In genomic region chr3R:10884031-10884677, dm6 we compare ENCODE assay signal across 1 fruit fly cellular context.
TF ChIP-seq lines count a peak whose summit lies in the region.

No protein-coding gene starts in this region.

TF ChIP-seq in whole organism, embryonic, 481 proteins besides CTCF, POLR2A, EP300 and RAD21 (continued from another document and continues in another):
- no peak for TF ChIP-seq HmgD (GFP tag; optimal IDR thresholded peaks at IDR 0.05; lab: Kevin White, UChicago)
- TF ChIP-seq Opbp (GFP tag; IDR thresholded peaks at IDR 0.05; lab: Robert Waterston, UW; ENCODE audit: partially characterized antibody) = no peak
- TF ChIP-seq Usf (GFP tag; optimal IDR thresholded peaks at IDR 0.05; lab: Kevin White, UChicago) = no peak
- no peak for TF ChIP-seq cato (GFP tag; optimal IDR thresholded peaks at IDR 0.05; lab: Kevin White, UChicago; ENCODE audit: borderline replicate concordance)
- TF ChIP-seq CG12942 (GFP tag; optimal IDR thresholded peaks at IDR 0.05; lab: Kevin White, UChicago) = peak; percentile 1
- peak; percentile 40 for TF ChIP-seq ems (GFP tag; optimal IDR thresholded peaks at IDR 0.05; lab: Kevin White, UChicago)
- no peak for TF ChIP-seq Myb (GFP tag; optimal IDR thresholded peaks at IDR 0.05; lab: Kevin White, UChicago)
- peak; percentile 34 for TF ChIP-seq CG13624 (GFP tag; optimal IDR thresholded peaks at IDR 0.05; lab: Kevin White, UChicago)
- peak; percentile 87 for TF ChIP-seq NFAT (GFP tag; IDR thresholded peaks at IDR 0.05; lab: Robert Waterston, UW)
- TF ChIP-seq CG17328 (GFP tag; IDR thresholded peaks at IDR 0.05; lab: Robert Waterston, UW) = peak; percentile 52
- TF ChIP-seq sob (GFP tag; IDR thresholded peaks at IDR 0.05; lab: Robert Waterston, UW) = peak; percentile 88
- TF ChIP-seq Dbx (GFP tag; IDR thresholded peaks at IDR 0.05; lab: Robert Waterston, UW) = peak; percentile 82; the same call in 2 of the 3 replicates
- no peak for TF ChIP-seq CG15479 (GFP tag; optimal IDR thresholded peaks at IDR 0.05; lab: Kevin White, UChicago)
- peak; percentile 79 for TF ChIP-seq E2f1 (GFP tag; IDR thresholded peaks at IDR 0.05; lab: Robert Waterston, UW)
- no peak for TF ChIP-seq run (tag; optimal IDR thresholded peaks at IDR 0.05; lab: Kevin White, UChicago)
- TF ChIP-seq nmo (GFP tag; optimal IDR thresholded peaks at IDR 0.05; lab: Kevin White, UChicago) = peak; percentile 78
- peak; percentile 84 for TF ChIP-seq Dek (tag; optimal IDR thresholded peaks at IDR 0.05; lab: Kevin White, UChicago)
- TF ChIP-seq sisA (GFP tag; IDR thresholded peaks at IDR 0.05; lab: Robert Waterston, UW) = peak; percentile 80
- TF ChIP-seq Rfx (GFP tag; IDR thresholded peaks at IDR 0.05; lab: Robert Waterston, UW) = peak; percentile 93
- no peak for TF ChIP-seq CG7745 (tag; optimal IDR thresholded peaks at IDR 0.05; lab: Kevin White, UChicago)
- TF ChIP-seq Xbp1 (GFP tag; optimal IDR thresholded peaks at IDR 0.05; lab: Kevin White, UChicago) = peak; percentile 50
- TF ChIP-seq disco-r (GFP tag; optimal IDR thresholded peaks at IDR 0.05; lab: Kevin White, UChicago) = no peak
- TF ChIP-seq fd64A (GFP tag; optimal IDR thresholded peaks at IDR 0.05; lab: Kevin White, UChicago) = no peak
- TF ChIP-seq bbx (GFP tag; IDR thresholded peaks at IDR 0.05; lab: Robert Waterston, UW; ENCODE audit: partially characterized antibody) = no peak
- TF ChIP-seq CG7963 (GFP tag; IDR thresholded peaks at IDR 0.05; lab: Robert Waterston, UW; ENCODE audit: partially characterized antibody) = no peak
- TF ChIP-seq CG8388 (GFP tag; optimal IDR thresholded peaks at IDR 0.05; lab: Kevin White, UChicago) = peak; percentile 34
- peak; percentile 72 for TF ChIP-seq CG6272 (GFP tag; IDR thresholded peaks at IDR 0.05; lab: Robert Waterston, UW)
- no peak for TF ChIP-seq CG17186 (GFP tag; optimal IDR thresholded peaks at IDR 0.05; lab: Kevin White, UChicago)
- TF ChIP-seq CG8359 (GFP tag; optimal IDR thresholded peaks at IDR 0.05; lab: Kevin White, UChicago; ENCODE audit: borderline replicate concordance) = no peak
- TF ChIP-seq gsb-n (tag; optimal IDR thresholded peaks at IDR 0.05; lab: Kevin White, UChicago) = no peak
- TF ChIP-seq CG14710 (tag; optimal IDR thresholded peaks at IDR 0.05; lab: Kevin White, UChicago) = peak; percentile 15
- TF ChIP-seq gt (GFP tag; IDR thresholded peaks at IDR 0.05; lab: Robert Waterston, UW) = no peak
- peak; percentile 52 for TF ChIP-seq CG10979 (tag; optimal IDR thresholded peaks at IDR 0.05; lab: Kevin White, UChicago)
- TF ChIP-seq dysf (GFP tag; IDR thresholded peaks at IDR 0.05; lab: Robert Waterston, UW) = peak; percentile 90
- peak; percentile 82 for TF ChIP-seq abd-A (tag; optimal IDR thresholded peaks at IDR 0.05; lab: Kevin White, UChicago)
- TF ChIP-seq luna (GFP tag; optimal IDR thresholded peaks at IDR 0.05; lab: Kevin White, UChicago) = no peak
- TF ChIP-seq sima (GFP tag; optimal IDR thresholded peaks at IDR 0.05; lab: Kevin White, UChicago) = no peak
- no peak for TF ChIP-seq Antp (GFP tag; optimal IDR thresholded peaks at IDR 0.05; lab: Kevin White, UChicago)
- peak; percentile 65; the same call in 1 of the 2 replicates for TF ChIP-seq CG1024 (GFP tag; IDR thresholded peaks at IDR 0.05; lab: Robert Waterston, UW)
- no peak for TF ChIP-seq ewg (GFP tag; optimal IDR thresholded peaks at IDR 0.05; lab: Kevin White, UChicago)
- peak; percentile 94 for TF ChIP-seq CG32532 (GFP tag; IDR thresholded peaks at IDR 0.05; lab: Robert Waterston, UW)
- TF ChIP-seq CG9727 (GFP tag; optimal IDR thresholded peaks at IDR 0.05; lab: Kevin White, UChicago) = peak; percentile 77
- peak; percentile 33 for TF ChIP-seq CG9437 (GFP tag; optimal IDR thresholded peaks at IDR 0.05; lab: Kevin White, UChicago)
- TF ChIP-seq row (GFP tag; IDR thresholded peaks at IDR 0.05; lab: Robert Waterston, UW) = peak; percentile 85
- peak; percentile 74 for TF ChIP-seq danr (GFP tag; IDR thresholded peaks at IDR 0.05; lab: Robert Waterston, UW)
- TF ChIP-seq pzg (GFP tag; optimal IDR thresholded peaks at IDR 0.05; lab: Kevin White, UChicago) = no peak
- no peak for TF ChIP-seq crp (GFP tag; optimal IDR thresholded peaks at IDR 0.05; lab: Kevin White, UChicago)
- no peak for TF ChIP-seq eyg (GFP tag; optimal IDR thresholded peaks at IDR 0.05; lab: Kevin White, UChicago)
- peak; percentile 56 for TF ChIP-seq CG6813 (GFP tag; optimal IDR thresholded peaks at IDR 0.05; lab: Kevin White, UChicago)
- TF ChIP-seq seq (GFP tag; IDR thresholded peaks at IDR 0.05; lab: Robert Waterston, UW) = no peak
- TF ChIP-seq cas (GFP tag; IDR thresholded peaks at IDR 0.05; lab: Robert Waterston, UW) = peak; percentile 65
- TF ChIP-seq ttk (GFP tag; IDR thresholded peaks at IDR 0.05; lab: Robert Waterston, UW) = peak; percentile 74
- TF ChIP-seq exex (tag; optimal IDR thresholded peaks at IDR 0.05; lab: Kevin White, UChicago) = peak; percentile 67
- no peak for TF ChIP-seq Elba2 (GFP tag; optimal IDR thresholded peaks at IDR 0.05; lab: Kevin White, UChicago)
- TF ChIP-seq sug (tag; optimal IDR thresholded peaks at IDR 0.05; lab: Kevin White, UChicago) = no peak
- TF ChIP-seq sens-2 (GFP tag; IDR thresholded peaks at IDR 0.05; lab: Robert Waterston, UW) = peak; percentile 59; the same call in 1 of the 2 replicates
- no peak for TF ChIP-seq Sry-β (GFP tag; optimal IDR thresholded peaks at IDR 0.05; lab: Kevin White, UChicago)
- 0 out of 2 replicates have a peak, but pooled peaks have one; percentile 50 for TF ChIP-seq CG5953 (GFP tag; IDR thresholded peaks at IDR 0.05; lab: Robert Waterston, UW)
- TF ChIP-seq Hmx (GFP tag; optimal IDR thresholded peaks at IDR 0.05; lab: Kevin White, UChicago) = no peak
- TF ChIP-seq tgo (GFP tag; IDR thresholded peaks at IDR 0.05; lab: Robert Waterston, UW) = peak; percentile 87
- no peak for TF ChIP-seq CG4707 (GFP tag; optimal IDR thresholded peaks at IDR 0.05; lab: Kevin White, UChicago)
- peak; percentile 6 to 34 for TF ChIP-seq dpn (GFP tag; optimal IDR thresholded peaks at IDR 0.05; lab: Kevin White, UChicago)
- peak; percentile 88 for TF ChIP-seq CG7839 (tag; optimal IDR thresholded peaks at IDR 0.05; lab: Kevin White, UChicago)
- peak; percentile 45 for TF ChIP-seq schlank (tag; optimal IDR thresholded peaks at IDR 0.05; lab: Kevin White, UChicago)
- no peak for TF ChIP-seq ac (GFP tag; optimal IDR thresholded peaks at IDR 0.05; lab: Kevin White, UChicago)
- TF ChIP-seq kah (GFP tag; optimal IDR thresholded peaks at IDR 0.05; lab: Kevin White, UChicago) = peak; percentile 37
- no peak for TF ChIP-seq CG8765 (GFP tag; IDR thresholded peaks at IDR 0.05; lab: Robert Waterston, UW)
- TF ChIP-seq CG18619 (GFP tag; optimal IDR thresholded peaks at IDR 0.05; lab: Kevin White, UChicago) = peak; percentile 49
- TF ChIP-seq CG42726 (GFP tag; IDR thresholded peaks at IDR 0.05; lab: Robert Waterston, UW; ENCODE audit: partially characterized antibody) = no peak
- TF ChIP-seq zf30C (GFP tag; optimal IDR thresholded peaks at IDR 0.05; lab: Kevin White, UChicago) = no peak
- no peak for TF ChIP-seq pum (GFP tag; optimal IDR thresholded peaks at IDR 0.05; lab: Kevin White, UChicago)
- TF ChIP-seq HmgZ (tag; optimal IDR thresholded peaks at IDR 0.05; lab: Kevin White, UChicago) = peak; percentile 58
- peak; percentile 71 for TF ChIP-seq CoRest (tag; optimal IDR thresholded peaks at IDR 0.05; lab: Kevin White, UChicago)
- TF ChIP-seq Jarid2 (GFP tag; optimal IDR thresholded peaks at IDR 0.05; lab: Kevin White, UChicago) = peak; percentile 22
- peak; percentile 65 for TF ChIP-seq ind (GFP tag; optimal IDR thresholded peaks at IDR 0.05; lab: Kevin White, UChicago)
- peak; percentile 84 for TF ChIP-seq rib (GFP tag; IDR thresholded peaks at IDR 0.05; lab: Robert Waterston, UW)
- TF ChIP-seq CG32772 (GFP tag; IDR thresholded peaks at IDR 0.05; lab: Robert Waterston, UW) = peak; percentile 75
- peak; percentile 9 for TF ChIP-seq CG3407 (GFP tag; optimal IDR thresholded peaks at IDR 0.05; lab: Kevin White, UChicago)
- TF ChIP-seq CG2712 (tag; optimal IDR thresholded peaks at IDR 0.05; lab: Kevin White, UChicago) = peak; percentile 78
- peak; percentile 89 for TF ChIP-seq caup (GFP tag; optimal IDR thresholded peaks at IDR 0.05; lab: Kevin White, UChicago; ENCODE audit: severe bottlenecking)
- TF ChIP-seq sqz (GFP tag; optimal IDR thresholded peaks at IDR 0.05; lab: Kevin White, UChicago) = peak; percentile 22
- peak; percentile 82 for TF ChIP-seq al (GFP tag; IDR thresholded peaks at IDR 0.05; lab: Robert Waterston, UW)
- no peak for TF ChIP-seq CG2202 (tag; optimal IDR thresholded peaks at IDR 0.05; lab: Kevin White, UChicago)
- peak; percentile 60; the same call in 1 of the 3 replicates for TF ChIP-seq Optix (GFP tag; IDR thresholded peaks at IDR 0.05; lab: Robert Waterston, UW)
- no peak for TF ChIP-seq Dip3 (GFP tag; optimal IDR thresholded peaks at IDR 0.05; lab: Kevin White, UChicago)
- no peak for TF ChIP-seq CG11398 (GFP tag; optimal IDR thresholded peaks at IDR 0.05; lab: Kevin White, UChicago)
- TF ChIP-seq CG11695 (GFP tag; IDR thresholded peaks at IDR 0.05; lab: Robert Waterston, UW) = peak; percentile 84
- TF ChIP-seq CG13123 (GFP tag; optimal IDR thresholded peaks at IDR 0.05; lab: Kevin White, UChicago) = no peak
- peak; percentile 22 for TF ChIP-seq CG33213 (GFP tag; optimal IDR thresholded peaks at IDR 0.05; lab: Kevin White, UChicago)
- no peak for TF ChIP-seq stwl (tag; optimal IDR thresholded peaks at IDR 0.05; lab: Kevin White, UChicago)
- TF ChIP-seq CG2199 (GFP tag; IDR thresholded peaks at IDR 0.05; lab: Robert Waterston, UW) = no peak
- peak; percentile 60 for TF ChIP-seq CG7556 (GFP tag; optimal IDR thresholded peaks at IDR 0.05; lab: Kevin White, UChicago)
- TF ChIP-seq PHDP (tag; optimal IDR thresholded peaks at IDR 0.05; lab: Kevin White, UChicago) = peak; percentile 76
- peak; percentile 87 for TF ChIP-seq CG13296 (GFP tag; optimal IDR thresholded peaks at IDR 0.05; lab: Kevin White, UChicago)
- peak; percentile 53 for TF ChIP-seq lilli (GFP tag; optimal IDR thresholded peaks at IDR 0.05; lab: Kevin White, UChicago)
- TF ChIP-seq kay (GFP tag; optimal IDR thresholded peaks at IDR 0.05; lab: Kevin White, UChicago) = no peak
- peak; percentile 58 for TF ChIP-seq fd96Cb (tag; optimal IDR thresholded peaks at IDR 0.05; lab: Kevin White, UChicago)
- peak; percentile 83 for TF ChIP-seq lmd (GFP tag; IDR thresholded peaks at IDR 0.05; lab: Robert Waterston, UW)
- peak; percentile 58 for TF ChIP-seq Oaz (GFP tag; IDR thresholded peaks at IDR 0.05; lab: Robert Waterston, UW)
- TF ChIP-seq CG16863 (GFP tag; optimal IDR thresholded peaks at IDR 0.05; lab: Kevin White, UChicago) = no peak
- TF ChIP-seq grau (tag; optimal IDR thresholded peaks at IDR 0.05; lab: Kevin White, UChicago) = peak; percentile 75
- peak; percentile 73 for TF ChIP-seq BtbVII (GFP tag; optimal IDR thresholded peaks at IDR 0.05; lab: Kevin White, UChicago)
- TF ChIP-seq repo (GFP tag; optimal IDR thresholded peaks at IDR 0.05; lab: Kevin White, UChicago) = no peak
- TF ChIP-seq Atf6 (GFP tag; IDR thresholded peaks at IDR 0.05; lab: Robert Waterston, UW) = peak; percentile 76
- TF ChIP-seq CG14965 (GFP tag; optimal IDR thresholded peaks at IDR 0.05; lab: Kevin White, UChicago; ENCODE audit: borderline replicate concordance) = no peak
- peak; percentile 0 for TF ChIP-seq CG30020 (tag; optimal IDR thresholded peaks at IDR 0.05; lab: Kevin White, UChicago)
- no peak for TF ChIP-seq CG6791 (GFP tag; IDR thresholded peaks at IDR 0.05; lab: Robert Waterston, UW; ENCODE audit: partially characterized antibody)
- peak; percentile 19 for TF ChIP-seq CG1602 (GFP tag; optimal IDR thresholded peaks at IDR 0.05; lab: Kevin White, UChicago)
- no peak for TF ChIP-seq hkb (optimal IDR thresholded peaks at IDR 0.05; lab: Kevin White, UChicago)
- peak; percentile 91 for TF ChIP-seq hkb (GFP tag; IDR thresholded peaks at IDR 0.05; lab: Robert Waterston, UW)
- peak; percentile 2 for TF ChIP-seq Six4 (GFP tag; optimal IDR thresholded peaks at IDR 0.05; lab: Kevin White, UChicago)
- peak; percentile 87 for TF ChIP-seq CG3281 (GFP tag; optimal IDR thresholded peaks at IDR 0.05; lab: Kevin White, UChicago)
- TF ChIP-seq usp (GFP tag; optimal IDR thresholded peaks at IDR 0.05; lab: Kevin White, UChicago) = no peak
- no peak for TF ChIP-seq vnd (GFP tag; IDR thresholded peaks at IDR 0.05; lab: Robert Waterston, UW; ENCODE audit: partially characterized antibody)
- no peak for TF ChIP-seq CG2129 (GFP tag; IDR thresholded peaks at IDR 0.05; lab: Robert Waterston, UW; ENCODE audit: partially characterized antibody)
- TF ChIP-seq CG8290 (GFP tag; optimal IDR thresholded peaks at IDR 0.05; lab: Kevin White, UChicago) = no peak
- TF ChIP-seq CG8290 (tag; optimal IDR thresholded peaks at IDR 0.05; lab: Kevin White, UChicago) = peak in 1 of 2 experiments; percentile 71
- TF ChIP-seq prd (optimal IDR thresholded peaks at IDR 0.05; lab: Kevin White, UChicago) = no peak
- peak; percentile 88 for TF ChIP-seq prd (GFP tag; IDR thresholded peaks at IDR 0.05; lab: Robert Waterston, UW)
- no peak for TF ChIP-seq ash1 (GFP tag; optimal IDR thresholded peaks at IDR 0.05; lab: Kevin White, UChicago)
- no peak for TF ChIP-seq da (GFP tag; optimal IDR thresholded peaks at IDR 0.05; lab: Kevin White, UChicago)
- TF ChIP-seq Ptx1 (GFP tag; IDR thresholded peaks at IDR 0.05; lab: Robert Waterston, UW) = peak; percentile 89
- TF ChIP-seq so (GFP tag; IDR thresholded peaks at IDR 0.05; lab: Robert Waterston, UW) = peak; percentile 60; the same call in 1 of the 3 replicates
- peak; percentile 12; the same call in 1 of the 2 replicates for TF ChIP-seq GATAe (GFP tag; conservative IDR thresholded peaks at IDR 0.05; lab: Robert Waterston, UW)
- TF ChIP-seq bcd (GFP tag; optimal IDR thresholded peaks at IDR 0.05; lab: Kevin White, UChicago) = peak; percentile 80
- TF ChIP-seq ftz-f1 (GFP tag; optimal IDR thresholded peaks at IDR 0.05; lab: Kevin White, UChicago) = no peak
- no peak for TF ChIP-seq br (optimal IDR thresholded peaks at IDR 0.05; lab: Kevin White, UChicago)
- TF ChIP-seq cg (GFP tag; optimal IDR thresholded peaks at IDR 0.05; lab: Kevin White, UChicago) = peak; percentile 3
- TF ChIP-seq CG11093 (GFP tag; IDR thresholded peaks at IDR 0.05; lab: Robert Waterston, UW) = peak; percentile 59; the same call in 1 of the 3 replicates
- peak; percentile 35 for TF ChIP-seq CG2875 (GFP tag; optimal IDR thresholded peaks at IDR 0.05; lab: Kevin White, UChicago)
- TF ChIP-seq zfh2 (GFP tag; optimal IDR thresholded peaks at IDR 0.05; lab: Kevin White, UChicago) = peak; percentile 7
- no peak for TF ChIP-seq trem (tag; optimal IDR thresholded peaks at IDR 0.05; lab: Kevin White, UChicago)
- no peak for TF ChIP-seq Hey (tag; optimal IDR thresholded peaks at IDR 0.05; lab: Kevin White, UChicago)
